Fruit fly (Drosophila melanogaster) whole organism, embryonic: Measurements from ENCODE around the gene CG10222.

ENCODE experiments used
- Blimp-1 ChIP-seq: fragments of 200-800 bp; sonication (Bioruptor generic); optimal IDR thresholded peaks from 3 replicates; lab custom pipeline; 2018; ENCODE audit warnings: missing biosample characterization, missing genetic modification characterization, mild to moderate bottlenecking, moderate library complexity, missing genetic modification reagents
- CG10366 ChIP-seq: fragments of 200-800 bp; sonication (Bioruptor generic); IDR thresholded peaks from 2 replicates; pipeline ENCODE4 v1.3.6; 2022; ENCODE audit warnings: missing biosample characterization, missing genetic modification characterization
- CG1603 ChIP-seq: fragments of 200-800 bp; sonication (Bioruptor generic); optimal IDR thresholded peaks from 2 replicates; lab custom pipeline; 2019; ENCODE audit warnings: missing biosample characterization, mild to moderate bottlenecking, missing genetic modification characterization, moderate library complexity
- CG16815 ChIP-seq: fragments of 200-800 bp; sonication (Bioruptor generic); optimal IDR thresholded peaks from 3 replicates; lab custom pipeline; 2017; ENCODE audit warnings: missing biosample characterization, mild to moderate bottlenecking, missing genetic modification characterization
- CG17359 ChIP-seq: fragments of 200-800 bp; sonication (Bioruptor generic); optimal IDR thresholded peaks from 3 replicates; lab custom pipeline; 2018; ENCODE audit warnings: missing biosample characterization, mild to moderate bottlenecking, missing genetic modification characterization, moderate library complexity
- CG30403 ChIP-seq: fragments of 200-800 bp; sonication (Bioruptor generic); optimal IDR thresholded peaks from 3 replicates; lab custom pipeline; 2016; ENCODE audit warnings: missing biosample characterization, missing genetic modification characterization
- CG31441 ChIP-seq: fragments of 200-800 bp; sonication (Bioruptor generic); IDR thresholded peaks from 2 replicates; pipeline ENCODE4 v1.3.6; 2022; ENCODE audit warnings: missing biosample characterization, missing genetic modification characterization
- CG4730 ChIP-seq: fragments of 200-800 bp; sonication (Bioruptor generic); IDR thresholded peaks from 2 replicates; pipeline ENCODE4 v1.3.6; 2022; ENCODE audit warnings: missing biosample characterization, missing genetic modification characterization
- CG5180 ChIP-seq: fragments of 200-800 bp; sonication (Bioruptor generic); optimal IDR thresholded peaks from 3 replicates; lab custom pipeline; 2017; ENCODE audit warnings: missing biosample characterization, missing genetic modification characterization, mild to moderate bottlenecking, moderate library complexity, missing genetic modification reagents
- CG5953 ChIP-seq: fragments of 200-800 bp; sonication (Bioruptor generic); IDR thresholded peaks from 2 replicates; pipeline ENCODE4 v1.3.6; 2022; ENCODE audit warnings: missing biosample characterization, missing genetic modification characterization
- CG8765 ChIP-seq: fragments of 200-800 bp; sonication (Bioruptor generic); IDR thresholded peaks from 2 replicates; pipeline ENCODE4 v1.3.6; 2022; ENCODE audit warnings: missing biosample characterization, missing genetic modification characterization
- CG9932 ChIP-seq: fragments of 200-800 bp; sonication (Bioruptor generic); IDR thresholded peaks from 2 replicates; pipeline ENCODE4 v1.3.6; 2022; ENCODE audit warnings: missing biosample characterization, missing genetic modification characterization
- Camta ChIP-seq: fragments of 200-800 bp; sonication (Bioruptor generic); optimal IDR thresholded peaks from 2 replicates; lab custom pipeline; 2016; ENCODE audit warnings: missing biosample characterization, missing genetic modification characterization
- D19A ChIP-seq: fragments of 200-800 bp; optimal IDR thresholded peaks from 3 replicates; lab custom pipeline; 2019; ENCODE audit warnings: missing biosample characterization, mild to moderate bottlenecking, missing genetic modification characterization, moderate library complexity
- E2f2 ChIP-seq: fragments of 200-800 bp; sonication (Bioruptor generic); IDR thresholded peaks from 2 replicates; pipeline ENCODE4 v1.3.6; 2022; ENCODE audit warnings: missing biosample characterization, missing genetic modification characterization
- Eip74EF ChIP-seq, 2 experiments: fragments of 200-800 bp in 1 of 2; fragments of >200 bp in 1 of 2; sonication (Bioruptor generic) in 1 of 2; optimal IDR thresholded peaks; 2 replicates each; lab custom pipeline; 2017 to 2019; ENCODE audit warnings: missing biosample characterization in 2 of 2, missing genetic modification characterization in 2 of 2, mild to moderate bottlenecking in 1 of 2, moderate library complexity in 1 of 2
- HLH3B ChIP-seq: fragments of 200-800 bp; sonication (Bioruptor generic); IDR thresholded peaks from 2 replicates; pipeline ENCODE4 v1.3.6; 2022; ENCODE audit warnings: missing biosample characterization, missing genetic modification characterization
- Hsf ChIP-seq: fragments of 200-800 bp; sonication (Bioruptor generic); optimal IDR thresholded peaks from 3 replicates; lab custom pipeline; 2016; ENCODE audit warnings: missing biosample characterization, missing genetic modification characterization
- MESR4 ChIP-seq: fragments of 200-800 bp; sonication (Bioruptor generic); optimal IDR thresholded peaks from 2 replicates; lab custom pipeline; 2018; ENCODE audit warnings: missing biosample characterization, mild to moderate bottlenecking, missing genetic modification characterization, moderate library complexity
- MTF-1 ChIP-seq: fragments of 200-800 bp; sonication (Bioruptor generic); optimal IDR thresholded peaks from 2 replicates; lab custom pipeline; 2018; ENCODE audit warnings: missing biosample characterization, mild to moderate bottlenecking, missing genetic modification characterization, borderline replicate concordance
- Nf-YB ChIP-seq: fragments of 200-800 bp; sonication (Bioruptor generic); optimal IDR thresholded peaks from 3 replicates; lab custom pipeline; 2019; ENCODE audit warnings: missing biosample characterization, mild to moderate bottlenecking, missing genetic modification characterization, moderate library complexity
- Ptx1 ChIP-seq: fragments of 200-800 bp; sonication (Bioruptor generic); IDR thresholded peaks from 2 replicates; pipeline ENCODE4 v1.3.6; 2022; ENCODE audit warnings: missing biosample characterization, missing genetic modification characterization
- Rfx ChIP-seq: fragments of 200-800 bp; sonication (Bioruptor generic); IDR thresholded peaks from 2 replicates; pipeline ENCODE4 v1.3.6; 2022; ENCODE audit warnings: missing biosample characterization, missing genetic modification characterization
- Sox102F ChIP-seq: fragments of 200-800 bp; sonication (Bioruptor generic); optimal IDR thresholded peaks from 2 replicates; lab custom pipeline; 2018; ENCODE audit warnings: missing biosample characterization, mild to moderate bottlenecking, missing genetic modification characterization, moderate library complexity
- Stat92E ChIP-seq, 3 experiments: fragments of >200 bp in 2 of 3; fragments of 200-800 bp in 1 of 3; sonication (Bioruptor generic) in 1 of 3; optimal IDR thresholded peaks; 2 replicates each; lab custom pipeline; 2017 to 2019; ENCODE audit warnings: missing biosample characterization in 3 of 3, missing genetic modification characterization in 3 of 3, mild to moderate bottlenecking in 1 of 3, moderate library complexity in 1 of 3
- Trl ChIP-seq, 3 experiments: fragments of >200 bp in 2 of 3; fragments of 200-800 bp in 1 of 3; sonication (Bioruptor generic) in 1 of 3; optimal IDR thresholded peaks; 2 replicates in 1 of 3; 3 replicates in 2 of 3; lab custom pipeline; 2016 to 2017; ENCODE audit warnings: missing biosample characterization in 1 of 3, missing genetic modification characterization in 1 of 3
- ac ChIP-seq: fragments of 200-800 bp; sonication (Bioruptor generic); optimal IDR thresholded peaks from 3 replicates; lab custom pipeline; 2017; ENCODE audit warnings: missing biosample characterization, mild to moderate bottlenecking, missing genetic modification characterization
- aop ChIP-seq: fragments of 200-800 bp; sonication (Bioruptor generic); IDR thresholded peaks from 2 replicates; pipeline ENCODE4 v1.3.6; 2022; ENCODE audit warnings: missing biosample characterization, missing genetic modification characterization
- ap ChIP-seq: fragments of 200-800 bp; sonication (Bioruptor generic); IDR thresholded peaks from 2 replicates; pipeline ENCODE4 v1.3.6; 2022; ENCODE audit warnings: missing biosample characterization, missing genetic modification characterization
- cad ChIP-seq: fragments of >200 bp; optimal IDR thresholded peaks from 2 replicates; lab custom pipeline; 2017; ENCODE audit warnings: missing biosample characterization, missing genetic modification characterization
- chinmo ChIP-seq: fragments of 200-800 bp; sonication (Bioruptor generic); IDR thresholded peaks from 4 replicates; pipeline ENCODE4 v1.3.6; 2022; ENCODE audit warnings: missing biosample characterization, missing genetic modification characterization; ENCODE audit not compliant: partially characterized antibody
- dmrt11E ChIP-seq: fragments of 200-800 bp; sonication (Bioruptor generic); optimal IDR thresholded peaks from 3 replicates; lab custom pipeline; 2018; ENCODE audit warnings: missing biosample characterization, mild to moderate bottlenecking, missing genetic modification characterization, moderate library complexity
- ftz-f1 ChIP-seq: fragments of 200-800 bp; sonication (Bioruptor generic); optimal IDR thresholded peaks from 2 replicates; lab custom pipeline; 2016; ENCODE audit warnings: missing biosample characterization, missing genetic modification characterization
- grn ChIP-seq: fragments of 200-800 bp; sonication (Bioruptor generic); optimal IDR thresholded peaks from 3 replicates; lab custom pipeline; 2017; ENCODE audit warnings: missing biosample characterization, missing genetic modification characterization
- gsb-n ChIP-seq: fragments of 200-800 bp; sonication (Bioruptor generic); optimal IDR thresholded peaks from 3 replicates; lab custom pipeline; 2018; ENCODE audit warnings: missing biosample characterization, mild to moderate bottlenecking, missing genetic modification characterization
- ham ChIP-seq: fragments of 200-800 bp; sonication (Bioruptor generic); IDR thresholded peaks from 2 replicates; pipeline ENCODE4 v1.3.6; 2022; ENCODE audit warnings: missing biosample characterization, missing genetic modification characterization
- lov ChIP-seq, 2 experiments: fragments of 200-800 bp in 1 of 2; fragments of >200 bp in 1 of 2; sonication (Bioruptor generic) in 1 of 2; IDR thresholded peaks in 1 of 2; optimal IDR thresholded peaks in 1 of 2; 2 replicates in 1 of 2; 3 replicates in 1 of 2; pipeline versions ENCODE4 v1.3.6 to Lab custom; 2017 to 2022; ENCODE audit warnings: missing biosample characterization in 1 of 2, missing genetic modification characterization in 1 of 2
- nerfin-1 ChIP-seq: fragments of 200-800 bp; sonication (Bioruptor generic); optimal IDR thresholded peaks from 3 replicates; lab custom pipeline; 2019; ENCODE audit warnings: missing biosample characterization, mild to moderate bottlenecking, missing genetic modification characterization, moderate library complexity
- nmo ChIP-seq: fragments of 200-800 bp; sonication (Bioruptor generic); optimal IDR thresholded peaks from 2 replicates; lab custom pipeline; 2018; ENCODE audit warnings: missing biosample characterization, mild to moderate bottlenecking, missing genetic modification characterization, moderate library complexity
- pan ChIP-seq, 4 experiments: fragments of >200 bp in 3 of 4; fragments of 200-800 bp in 1 of 4; sonication (Bioruptor generic) in 1 of 4; optimal IDR thresholded peaks in 3 of 4; IDR thresholded peaks in 1 of 4; 2 replicates each; pipeline versions ENCODE4 v1.3.6 to Lab custom; 2017 to 2022; ENCODE audit warnings: missing biosample characterization in 2 of 4, missing genetic modification characterization in 2 of 4, mixed read lengths in 1 of 4
- prd ChIP-seq, 3 experiments: fragments of >200 bp in 2 of 3; fragments of 200-800 bp in 1 of 3; sonication (Bioruptor generic) in 1 of 3; optimal IDR thresholded peaks in 2 of 3; IDR thresholded peaks in 1 of 3; 2 replicates in 2 of 3; 3 replicates in 1 of 3; pipeline versions ENCODE4 v1.3.6 to Lab custom; 2017 to 2022; ENCODE audit warnings: missing biosample characterization in 1 of 3, missing genetic modification characterization in 1 of 3
- rib ChIP-seq: fragments of 200-800 bp; sonication (Bioruptor generic); IDR thresholded peaks from 2 replicates; pipeline ENCODE4 v1.3.6; 2022; ENCODE audit warnings: missing biosample characterization, missing genetic modification characterization
- run ChIP-seq: fragments of 200-800 bp; sonication (Bioruptor generic); optimal IDR thresholded peaks from 3 replicates; lab custom pipeline; 2018; ENCODE audit warnings: missing biosample characterization, mild to moderate bottlenecking, missing genetic modification characterization
- sim ChIP-seq: fragments of 200-800 bp; sonication (Bioruptor generic); IDR thresholded peaks from 2 replicates; pipeline ENCODE4 v1.3.6; 2022; ENCODE audit warnings: missing biosample characterization, missing genetic modification characterization
- sr ChIP-seq: fragments of 200-800 bp; sonication (Bioruptor generic); IDR thresholded peaks from 3 replicates; pipeline ENCODE4 v1.3.6; 2022; ENCODE audit warnings: missing biosample characterization, missing genetic modification characterization
- tap ChIP-seq: fragments of 200-800 bp; optimal IDR thresholded peaks from 3 replicates; lab custom pipeline; 2019; ENCODE audit warnings: missing biosample characterization, mild to moderate bottlenecking, missing genetic modification characterization, moderate library complexity
- vfl ChIP-seq: fragments of 200-800 bp; sonication (Bioruptor generic); optimal IDR thresholded peaks from 2 replicates; lab custom pipeline; 2016; ENCODE audit warnings: missing biosample characterization, missing genetic modification characterization

Gene CG10222

DNA sequence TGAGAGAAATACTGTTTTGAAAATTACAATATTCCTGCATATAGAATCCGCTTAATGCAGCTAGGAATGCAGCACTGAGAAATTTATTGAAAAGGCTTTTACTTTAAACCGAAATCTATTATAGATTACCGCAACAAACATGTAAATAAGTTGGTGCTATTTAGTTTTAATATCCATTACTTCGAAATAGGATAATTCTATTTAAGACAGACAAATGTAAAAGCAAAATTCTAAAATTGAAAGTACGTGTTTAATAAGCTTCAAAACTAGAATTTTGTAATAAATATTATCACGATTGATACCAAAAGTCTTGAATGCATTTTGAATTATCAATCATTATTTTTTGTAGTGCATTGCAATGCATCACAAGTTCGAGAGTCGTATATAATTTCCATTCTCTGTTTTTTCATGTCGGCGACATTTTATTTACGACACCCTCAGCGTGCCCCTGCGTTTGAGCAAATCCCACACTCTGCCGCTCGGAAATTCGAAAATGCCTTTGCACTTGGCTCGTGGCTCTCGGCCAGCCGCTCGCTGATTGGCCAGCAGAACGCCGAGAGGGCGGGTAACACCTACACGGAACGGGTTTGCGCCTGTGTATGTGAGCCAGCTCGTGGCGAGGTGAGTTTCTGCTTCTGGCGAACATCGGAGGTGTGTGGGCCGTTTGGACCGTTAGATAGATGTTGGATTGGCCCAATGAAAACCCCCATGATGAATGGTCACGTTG lies 8.9 kb downstream of the CG10222 start (continued):
- TF ChIP-seq CG31441 (GFP tag; lab: Robert Waterston, UW) = peak; percentile 60; the same call in 1 of the 2 replicates
- no peak for TF ChIP-seq CG1603
- TF ChIP-seq chinmo (GFP tag; lab: Robert Waterston, UW) = peak; percentile 49; the same call in 1 of the 4 replicates
- no peak for TF ChIP-seq pan (optimal IDR thresholded peaks at IDR 0.05; lab: Kevin White, UChicago)
- peak in 1 of 2 experiments; percentile 16 for TF ChIP-seq pan (GFP tag; optimal IDR thresholded peaks at IDR 0.05 in 1 of 2, IDR thresholded peaks at IDR 0.05 in 1 of 2)
- no peak for TF ChIP-seq ham (GFP tag; lab: Robert Waterston, UW)
- no peak for TF ChIP-seq vfl (GFP tag; lab: Kevin White, UChicago)
- peak; percentile 90 for TF ChIP-seq sr (GFP tag; lab: Robert Waterston, UW)
- no peak for TF ChIP-seq lov (optimal IDR thresholded peaks at IDR 0.05; lab: Kevin White, UChicago)
- TF ChIP-seq lov (GFP tag; IDR thresholded peaks at IDR 0.05; lab: Robert Waterston, UW) = no peak
- TF ChIP-seq gsb-n (tag; lab: Kevin White, UChicago) = peak; percentile 6
- TF ChIP-seq ftz-f1 (GFP tag; lab: Kevin White, UChicago) = no peak
- no peak for TF ChIP-seq ap (GFP tag; lab: Robert Waterston, UW)
- TF ChIP-seq Eip74EF (GFP tag; optimal IDR thresholded peaks at IDR 0.05; lab: Kevin White, UChicago) = no peak
- peak; percentile 36 for TF ChIP-seq Blimp-1 (GFP tag; lab: Kevin White, UChicago)
- TF ChIP-seq D19A = peak; percentile 46
- no peak for TF ChIP-seq prd (optimal IDR thresholded peaks at IDR 0.05; lab: Kevin White, UChicago)
- TF ChIP-seq prd (GFP tag; IDR thresholded peaks at IDR 0.05; lab: Robert Waterston, UW) = peak; percentile 13; the same call in 1 of the 3 replicates
- no peak for TF ChIP-seq CG10366 (GFP tag; lab: Robert Waterston, UW)
- TF ChIP-seq Trl (optimal IDR thresholded peaks at IDR 0.05; lab: Kevin White, UChicago) = no peak
- TF ChIP-seq Trl (GFP tag; optimal IDR thresholded peaks at IDR 0.05; lab: Kevin White, UChicago) = no peak
- TF ChIP-seq ac = no peak
- peak; percentile 72 for TF ChIP-seq nerfin-1 (tag; lab: Kevin White, UChicago)
- TF ChIP-seq CG8765 (GFP tag; lab: Robert Waterston, UW) = no peak
- TF ChIP-seq CG17359 = no peak
- peak; percentile 98 for TF ChIP-seq Nf-YB (GFP tag; lab: Kevin White, UChicago)
- peak; percentile 57 for TF ChIP-seq MTF-1 (GFP tag; lab: Kevin White, UChicago)
- TF ChIP-seq Stat92E (GFP tag; optimal IDR thresholded peaks at IDR 0.05; lab: Kevin White, UChicago) = no peak
- TF ChIP-seq E2f2 = no peak
- TF ChIP-seq Camta (GFP tag; lab: Kevin White, UChicago) = no peak
- no peak for TF ChIP-seq grn (GFP tag; lab: Kevin White, UChicago)
- 0 out of 2 replicates have a peak, but pooled peaks have one; percentile 11 for TF ChIP-seq sim (GFP tag; lab: Robert Waterston, UW)
- no peak for TF ChIP-seq CG5953 (GFP tag; lab: Robert Waterston, UW)
- no peak for TF ChIP-seq CG9932 (GFP tag; lab: Robert Waterston, UW)
- TF ChIP-seq Hsf (GFP tag; lab: Kevin White, UChicago) = no peak
- no peak for TF ChIP-seq aop (GFP tag; lab: Robert Waterston, UW)
- no peak; the same call in 1 of the 2 replicates for TF ChIP-seq CG4730 (GFP tag; lab: Robert Waterston, UW)
- TF ChIP-seq HLH3B (GFP tag; lab: Robert Waterston, UW) = no peak
- no peak for TF ChIP-seq run (tag; lab: Kevin White, UChicago)
- peak; percentile 57 for TF ChIP-seq cad
- no peak for TF ChIP-seq Rfx (GFP tag; lab: Robert Waterston, UW)
- peak; percentile 47 for TF ChIP-seq CG16815 (GFP tag; lab: Kevin White, UChicago)
- no peak for TF ChIP-seq tap (tag; lab: Kevin White, UChicago)
- TF ChIP-seq nmo = peak; percentile 68
- TF ChIP-seq rib = peak; percentile 32; the same call in 1 of the 2 replicates
- TF ChIP-seq CG30403 (GFP tag; lab: Kevin White, UChicago) = peak; percentile 19
- no peak for TF ChIP-seq Ptx1
- no peak for TF ChIP-seq CG5180 (GFP tag; lab: Kevin White, UChicago)
- peak; percentile 70 for TF ChIP-seq dmrt11E (tag; lab: Kevin White, UChicago)
- TF ChIP-seq MESR4 (GFP tag; lab: Kevin White, UChicago) = no peak
- TF ChIP-seq Sox102F (GFP tag; lab: Kevin White, UChicago) = peak; percentile 20
